Fruit fly (Drosophila melanogaster) whole organism, embryonic: ENCODE measurements around the gene CG4438.
A peak's percentile ranks its signal among the peaks of the same experiment; 100 is the strongest.

Experiments
- C15 ChIP-seq: fragments of 200-800 bp; sonication (Bioruptor generic); IDR thresholded peaks from 3 replicates; pipeline ENCODE4 v1.3.6; 2022; ENCODE audit warnings: missing biosample characterization, missing genetic modification characterization
- CG11398 ChIP-seq: fragments of 200-800 bp; sonication (Bioruptor generic); optimal IDR thresholded peaks from 2 replicates; lab custom pipeline; 2016; ENCODE audit warnings: missing biosample characterization, missing genetic modification characterization
- CG12391 ChIP-seq: fragments of 200-800 bp; sonication (Bioruptor generic); optimal IDR thresholded peaks from 3 replicates; lab custom pipeline; 2018; ENCODE audit warnings: missing biosample characterization, mild to moderate bottlenecking, missing genetic modification characterization, moderate library complexity
- CG13894 ChIP-seq: fragments of 200-800 bp; sonication (Bioruptor generic); optimal IDR thresholded peaks from 3 replicates; lab custom pipeline; 2018; ENCODE audit warnings: missing biosample characterization, mild to moderate bottlenecking, missing genetic modification characterization, moderate library complexity
- CG14667 ChIP-seq: fragments of 200-800 bp; sonication (Bioruptor generic); IDR thresholded peaks from 2 replicates; pipeline ENCODE4 v1.3.6; 2022; ENCODE audit warnings: missing biosample characterization, missing genetic modification characterization
- CG17385 ChIP-seq: fragments of 200-800 bp; sonication (Bioruptor generic); optimal IDR thresholded peaks from 3 replicates; lab custom pipeline; 2018; ENCODE audit warnings: missing biosample characterization, mild to moderate bottlenecking, missing genetic modification characterization
- CG31388 ChIP-seq: fragments of 200-800 bp; sonication (Bioruptor generic); optimal IDR thresholded peaks from 2 replicates; lab custom pipeline; 2016; ENCODE audit warnings: missing biosample characterization, missing genetic modification characterization
- CG32772 ChIP-seq: fragments of 200-800 bp; sonication (Bioruptor generic); IDR thresholded peaks from 2 replicates; pipeline ENCODE4 v1.3.6; 2022; ENCODE audit warnings: missing biosample characterization, missing genetic modification characterization
- CG4617 ChIP-seq: fragments of 200-800 bp; sonication (Bioruptor generic); optimal IDR thresholded peaks from 3 replicates; lab custom pipeline; 2016; ENCODE audit warnings: missing biosample characterization, missing genetic modification characterization, borderline replicate concordance
- CG7987 ChIP-seq: fragments of 200-800 bp; sonication (Bioruptor generic); optimal IDR thresholded peaks from 2 replicates; lab custom pipeline; 2018; ENCODE audit warnings: missing biosample characterization, mild to moderate bottlenecking, missing genetic modification characterization, moderate library complexity
- CG8089 ChIP-seq: fragments of 200-800 bp; sonication (Bioruptor generic); optimal IDR thresholded peaks from 3 replicates; lab custom pipeline; 2016; ENCODE audit warnings: missing biosample characterization, missing genetic modification characterization
- CG8388 ChIP-seq: fragments of 200-800 bp; sonication (Bioruptor generic); optimal IDR thresholded peaks from 2 replicates; lab custom pipeline; 2019; ENCODE audit warnings: missing biosample characterization, mild to moderate bottlenecking, missing genetic modification characterization, moderate library complexity
- CG8924 ChIP-seq: fragments of 200-800 bp; optimal IDR thresholded peaks from 3 replicates; lab custom pipeline; 2019; ENCODE audit warnings: missing biosample characterization, mild to moderate bottlenecking, missing genetic modification characterization, moderate library complexity
- CHES-1-like ChIP-seq: fragments of 200-800 bp; sonication (Bioruptor generic); optimal IDR thresholded peaks from 2 replicates; lab custom pipeline; 2016; ENCODE audit warnings: missing biosample characterization, missing genetic modification characterization
- CTCF ChIP-seq: fragments of 200-800 bp; sonication (Bioruptor generic); optimal IDR thresholded peaks from 2 replicates; lab custom pipeline; 2017; ENCODE audit warnings: missing biosample characterization, mild to moderate bottlenecking, missing genetic modification characterization, moderate library complexity
- Camta ChIP-seq: fragments of 200-800 bp; sonication (Bioruptor generic); optimal IDR thresholded peaks from 2 replicates; lab custom pipeline; 2016; ENCODE audit warnings: missing biosample characterization, missing genetic modification characterization
- D ChIP-seq, 2 experiments: fragments of 200-800 bp in 1 of 2; fragments of >200 bp in 1 of 2; sonication (Bioruptor generic) in 1 of 2; optimal IDR thresholded peaks; 2 replicates in 1 of 2; 3 replicates in 1 of 2; lab custom pipeline; 2017; ENCODE audit warnings: mild to moderate bottlenecking in 1 of 2, missing biosample characterization in 1 of 2, missing genetic modification characterization in 1 of 2, missing genetic modification reagents in 1 of 2
- Dref ChIP-seq: fragments of 200-800 bp; sonication (Bioruptor generic); IDR thresholded peaks from 2 replicates; pipeline ENCODE4 v1.3.6; 2022; ENCODE audit warnings: missing biosample characterization, missing genetic modification characterization
- ERR ChIP-seq: fragments of 200-800 bp; sonication (Bioruptor generic); optimal IDR thresholded peaks from 2 replicates; lab custom pipeline; 2016; ENCODE audit warnings: missing biosample characterization, missing genetic modification characterization
- Hand ChIP-seq: fragments of 200-800 bp; sonication (Bioruptor generic); optimal IDR thresholded peaks from 2 replicates; lab custom pipeline; 2017; ENCODE audit warnings: mild to moderate bottlenecking, missing biosample characterization, missing genetic modification reagents, missing genetic modification characterization
- Lim3 ChIP-seq: fragments of 200-800 bp; sonication (Bioruptor generic); IDR thresholded peaks from 2 replicates; pipeline ENCODE4 v1.3.6; 2022; ENCODE audit warnings: missing biosample characterization, missing genetic modification characterization
- Med ChIP-seq: fragments of 200-800 bp; sonication (Bioruptor generic); peaks from one replicate; lab custom pipeline; 2016; ENCODE audit warnings: missing biosample characterization, missing genetic modification characterization, mild to moderate bottlenecking, inconsistent platforms, moderate library complexity
- Meics ChIP-seq: fragments of 200-800 bp; sonication (Bioruptor generic); optimal IDR thresholded peaks from 2 replicates; lab custom pipeline; 2017; ENCODE audit warnings: missing biosample characterization, mild to moderate bottlenecking, missing genetic modification characterization
- NC2β ChIP-seq: fragments of 200-800 bp; sonication (Bioruptor generic); optimal IDR thresholded peaks from 2 replicates; lab custom pipeline; 2016; ENCODE audit warnings: missing biosample characterization, missing genetic modification characterization
- Nf-YA ChIP-seq: fragments of 200-800 bp; sonication (Bioruptor generic); IDR thresholded peaks from 2 replicates; pipeline ENCODE4 v1.3.6; 2022; ENCODE audit warnings: missing biosample characterization, missing genetic modification characterization
- Opbp ChIP-seq: fragments of 200-800 bp; sonication (Bioruptor generic); IDR thresholded peaks from 3 replicates; pipeline ENCODE4 v1.3.6; 2022; ENCODE audit warnings: missing biosample characterization, missing genetic modification characterization; ENCODE audit not compliant: partially characterized antibody
- Scr ChIP-seq: fragments of 200-800 bp; sonication (Bioruptor generic); IDR thresholded peaks from 2 replicates; pipeline ENCODE4 v1.3.6; 2022; ENCODE audit warnings: missing biosample characterization, missing genetic modification characterization; ENCODE audit not compliant: partially characterized antibody
- Spps ChIP-seq: fragments of 200-800 bp; sonication (Bioruptor generic); optimal IDR thresholded peaks from 2 replicates; lab custom pipeline; 2018; ENCODE audit warnings: missing biosample characterization, mild to moderate bottlenecking, missing genetic modification characterization
- Sry-β ChIP-seq: fragments of 200-800 bp; sonication (Bioruptor generic); optimal IDR thresholded peaks from 2 replicates; lab custom pipeline; 2018; ENCODE audit warnings: missing biosample characterization, mild to moderate bottlenecking, missing genetic modification characterization, moderate library complexity
- Trl ChIP-seq, 3 experiments: fragments of >200 bp in 2 of 3; fragments of 200-800 bp in 1 of 3; sonication (Bioruptor generic) in 1 of 3; optimal IDR thresholded peaks; 2 replicates in 1 of 3; 3 replicates in 2 of 3; lab custom pipeline; 2016 to 2017; ENCODE audit warnings: missing biosample characterization in 1 of 3, missing genetic modification characterization in 1 of 3
- Xrp1 ChIP-seq: fragments of 200-800 bp; sonication (Bioruptor generic); IDR thresholded peaks from 2 replicates; pipeline ENCODE4 v1.3.6; 2022; ENCODE audit warnings: missing biosample characterization, missing genetic modification characterization
- ab ChIP-seq: fragments of 200-800 bp; sonication (Bioruptor generic); optimal IDR thresholded peaks from 2 replicates; lab custom pipeline; 2016; ENCODE audit warnings: missing biosample characterization, missing genetic modification characterization
- amos ChIP-seq: fragments of 200-800 bp; sonication (Bioruptor generic); IDR thresholded peaks from 2 replicates; pipeline ENCODE4 v1.3.6; 2022; ENCODE audit warnings: missing biosample characterization, missing genetic modification characterization; ENCODE audit not compliant: partially characterized antibody
- ash1 ChIP-seq: fragments of 200-800 bp; sonication (Bioruptor generic); optimal IDR thresholded peaks from 2 replicates; lab custom pipeline; 2018; ENCODE audit warnings: missing biosample characterization, mild to moderate bottlenecking, missing genetic modification characterization
- bowl ChIP-seq: fragments of 200-800 bp; sonication (Bioruptor generic); IDR thresholded peaks from 2 replicates; pipeline ENCODE4 v1.3.6; 2022; ENCODE audit warnings: missing biosample characterization, missing genetic modification characterization
- cas ChIP-seq: fragments of 200-800 bp; sonication (Bioruptor generic); IDR thresholded peaks from 2 replicates; pipeline ENCODE4 v1.3.6; 2022; ENCODE audit warnings: missing biosample characterization, missing genetic modification characterization
- crp ChIP-seq, 2 experiments: fragments of 200-800 bp; sonication (Bioruptor generic); optimal IDR thresholded peaks; 2 replicates in 1 of 2; 3 replicates in 1 of 2; lab custom pipeline; 2017; ENCODE audit warnings: missing biosample characterization in 2 of 2, missing genetic modification characterization in 2 of 2, mild to moderate bottlenecking in 1 of 2, moderate library complexity in 1 of 2
- dpn ChIP-seq, 2 experiments: fragments of 200-800 bp; sonication (Bioruptor generic); optimal IDR thresholded peaks; 3 replicates each; lab custom pipeline; 2016; ENCODE audit warnings: missing biosample characterization in 2 of 2, missing genetic modification characterization in 2 of 2
- emc ChIP-seq: fragments of 200-800 bp; sonication (Bioruptor generic); optimal IDR thresholded peaks from 2 replicates; lab custom pipeline; 2016; ENCODE audit warnings: missing biosample characterization, missing genetic modification characterization
- fd96Cb ChIP-seq: fragments of 200-800 bp; sonication (Bioruptor generic); optimal IDR thresholded peaks from 2 replicates; lab custom pipeline; 2018; ENCODE audit warnings: missing biosample characterization, mild to moderate bottlenecking, missing genetic modification characterization, moderate library complexity
- gro ChIP-seq: fragments of 200-800 bp; sonication (Bioruptor generic); optimal IDR thresholded peaks from 2 replicates; lab custom pipeline; 2016; ENCODE audit warnings: missing biosample characterization, missing genetic modification characterization
- mirr ChIP-seq: fragments of 200-800 bp; sonication (Bioruptor generic); optimal IDR thresholded peaks from 3 replicates; lab custom pipeline; 2018; ENCODE audit warnings: missing biosample characterization, mild to moderate bottlenecking, missing genetic modification characterization
- pum ChIP-seq: fragments of 200-800 bp; sonication (Bioruptor generic); optimal IDR thresholded peaks from 2 replicates; lab custom pipeline; 2016; ENCODE audit warnings: missing biosample characterization, missing genetic modification characterization
- ro ChIP-seq: fragments of 200-800 bp; sonication (Bioruptor generic); IDR thresholded peaks from 2 replicates; pipeline ENCODE4 v1.3.6; 2022; ENCODE audit warnings: missing biosample characterization, missing genetic modification characterization
- seq ChIP-seq: fragments of 200-800 bp; sonication (Bioruptor generic); IDR thresholded peaks from 2 replicates; pipeline ENCODE4 v1.3.6; 2022; ENCODE audit warnings: missing biosample characterization, missing genetic modification characterization
- sima ChIP-seq: fragments of 200-800 bp; sonication (Bioruptor generic); optimal IDR thresholded peaks from 2 replicates; lab custom pipeline; 2016; ENCODE audit warnings: missing biosample characterization, missing genetic modification characterization
- slbo ChIP-seq: fragments of 200-800 bp; sonication (Bioruptor generic); IDR thresholded peaks from 2 replicates; pipeline ENCODE4 v1.3.6; 2022; ENCODE audit warnings: missing biosample characterization, missing genetic modification characterization
- tap ChIP-seq: fragments of 200-800 bp; optimal IDR thresholded peaks from 3 replicates; lab custom pipeline; 2019; ENCODE audit warnings: missing biosample characterization, mild to moderate bottlenecking, missing genetic modification characterization, moderate library complexity
- tgo ChIP-seq: fragments of 200-800 bp; sonication (Bioruptor generic); IDR thresholded peaks from 3 replicates; pipeline ENCODE4 v1.3.6; 2022; ENCODE audit warnings: missing biosample characterization, missing genetic modification characterization
- toy ChIP-seq: fragments of 200-800 bp; sonication (Bioruptor generic); IDR thresholded peaks from 2 replicates; pipeline ENCODE4 v1.3.6; 2022; ENCODE audit warnings: missing biosample characterization, missing genetic modification characterization
- z ChIP-seq: fragments of 200-800 bp; sonication (Bioruptor generic); IDR thresholded peaks from 3 replicates; pipeline ENCODE4 v1.3.6; 2022; ENCODE audit warnings: missing biosample characterization, missing genetic modification characterization

The CG4438 gene

DNA sequence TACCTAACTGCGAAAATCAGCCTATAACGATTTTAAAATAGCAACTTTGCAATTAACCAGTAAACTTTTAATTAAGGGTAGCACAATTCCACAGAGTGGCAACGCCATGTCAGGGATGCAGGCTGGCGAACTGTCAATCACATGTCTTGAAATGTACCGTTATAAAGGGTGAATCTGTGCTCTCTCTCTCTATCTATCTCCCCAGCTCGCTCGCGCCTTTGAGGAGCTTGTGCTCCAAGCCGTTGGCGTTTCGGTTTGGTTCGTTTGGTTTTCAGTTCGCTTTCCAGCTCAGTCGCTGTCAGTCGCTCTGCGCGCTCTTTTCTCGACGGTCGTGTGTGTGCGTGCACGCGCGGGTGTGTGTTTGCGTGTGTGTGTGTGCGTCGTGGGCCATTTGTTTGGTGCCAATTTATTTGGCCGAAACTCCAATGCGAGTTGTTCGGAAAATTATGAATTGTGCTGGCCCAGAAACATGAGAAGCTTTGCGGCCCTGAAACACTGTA lies 39.5 kb upstream of the CG4438 start, which contains the start of gene numb (continued):
- TF ChIP-seq Med (GFP tag; lab: Kevin White, UChicago) (peak; percentile 42), D (optimal IDR thresholded peaks at IDR 0.05; lab: Kevin White, UChicago) (no peak), D (GFP tag; optimal IDR thresholded peaks at IDR 0.05; lab: Kevin White, UChicago) (no peak), mirr (GFP tag; lab: Kevin White, UChicago) (peak; percentile 32), CG8924 (tag; lab: Kevin White, UChicago) (peak; percentile 27), Xrp1 (GFP tag; lab: Robert Waterston, UW) (no peak), toy (no peak), crp (GFP tag; optimal IDR thresholded peaks at IDR 0.05; lab: Kevin White, UChicago) (peak in 1 of 2 experiments; percentile 37), Nf-YA (GFP tag; lab: Robert Waterston, UW) (no peak), CG4617 (GFP tag; lab: Kevin White, UChicago) (no peak), CG32772 (GFP tag; lab: Robert Waterston, UW) (no peak), CG12391 (tag; lab: Kevin White, UChicago) (no peak), Lim3 (GFP tag; lab: Robert Waterston, UW) (no peak), Camta (no peak), z (peak; percentile 59; the same call in 1 of the 3 replicates), Scr (GFP tag; lab: Robert Waterston, UW) (peak; percentile 29), NC2β (GFP tag; lab: Kevin White, UChicago) (no peak), Hand (GFP tag; lab: Kevin White, UChicago) (no peak), amos (GFP tag; lab: Robert Waterston, UW) (peak; percentile 31; the same call in 1 of the 2 replicates), pum (no peak), CG14667 (GFP tag; lab: Robert Waterston, UW) (no peak), CHES-1-like (GFP tag; lab: Kevin White, UChicago) (no peak), fd96Cb (tag; lab: Kevin White, UChicago) (no peak), seq (GFP tag; lab: Robert Waterston, UW) (peak; percentile 53), C15 (GFP tag; lab: Robert Waterston, UW) (no peak), gro (GFP tag; lab: Kevin White, UChicago) (peak; percentile 11), Dref (GFP tag; lab: Robert Waterston, UW) (no peak), CG7987 (GFP tag; lab: Kevin White, UChicago) (no peak), CG31388 (GFP tag; lab: Kevin White, UChicago) (no peak), slbo (GFP tag; lab: Robert Waterston, UW) (no peak), Opbp (GFP tag; lab: Robert Waterston, UW) (0 out of 3 replicates have a peak, but pooled peaks have one; percentile 27), CG8089 (no peak), sima (no peak), dpn (GFP tag; optimal IDR thresholded peaks at IDR 0.05; lab: Kevin White, UChicago) (peak in 1 of 2 experiments; percentile 15), ash1 (GFP tag; lab: Kevin White, UChicago) (no peak), CG11398 (GFP tag; lab: Kevin White, UChicago) (no peak), CTCF (GFP tag; lab: Kevin White, UChicago) (no peak), cas (no peak), bowl (GFP tag; lab: Robert Waterston, UW) (0 out of 2 replicates have a peak, but pooled peaks have one; percentile 45), Trl (optimal IDR thresholded peaks at IDR 0.05; lab: Kevin White, UChicago) (peak; percentile 59 to 83), Trl (GFP tag; optimal IDR thresholded peaks at IDR 0.05; lab: Kevin White, UChicago) (no peak), tap (tag; lab: Kevin White, UChicago) (peak; percentile 10), emc (no peak), ERR (GFP tag; lab: Kevin White, UChicago) (no peak), tgo (GFP tag; lab: Robert Waterston, UW) (no peak), Meics (GFP tag; lab: Kevin White, UChicago) (no peak), CG13894 (tag; lab: Kevin White, UChicago) (peak; percentile 33), CG8388 (no peak), ro (GFP tag; lab: Robert Waterston, UW) (no peak), Sry-β (GFP tag; lab: Kevin White, UChicago) (no peak), CG17385 (GFP tag; lab: Kevin White, UChicago) (no peak), ab (GFP tag; lab: Kevin White, UChicago) (no peak), Spps (tag; lab: Kevin White, UChicago) (no peak)
